Worm (Caenorhabditis elegans): ENCODE measurements around the gene F47B8.2.

DNA sequence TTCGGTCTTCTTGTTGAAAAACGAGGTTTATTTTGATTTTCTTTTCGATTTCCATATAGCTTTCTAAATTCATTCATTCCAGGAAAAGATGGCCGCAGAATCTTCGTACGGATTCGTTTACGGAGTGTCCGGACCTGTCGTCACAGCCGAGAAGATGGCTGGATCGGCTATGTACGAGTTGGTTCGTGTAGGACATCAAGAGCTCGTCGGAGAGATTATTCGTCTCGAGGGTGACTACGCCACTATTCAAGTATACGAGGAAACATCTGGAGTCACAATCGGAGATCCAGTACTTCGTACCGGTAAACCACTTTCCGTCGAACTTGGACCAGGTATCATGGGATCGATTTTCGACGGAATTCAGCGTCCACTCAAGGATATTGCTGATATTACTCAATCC is 35.2 kb upstream of the F47B8.2 start, which contains the start of gene vha-13:
- no peak for TF ChIP-seq nhr-12 (tag; optimal IDR thresholded peaks at IDR 0.05)
- no peak for TF ChIP-seq mep-1 (tag; optimal IDR thresholded peaks at IDR 0.05)
- no peak for TF ChIP-seq pha-4 (tag; optimal IDR thresholded peaks at IDR 0.05)
- TF ChIP-seq ztf-11 (tag; optimal IDR thresholded peaks at IDR 0.05): no peak

All from whole organism, mixed stage, embryonic.